Worm (Caenorhabditis elegans) whole organism, L4 larva: ENCODE measurements around the gene C09B9.4.
"Not testable (repeated sequence)": the region's sequence is repeated elsewhere in the genome, so short reads cannot be mapped to it uniquely, and the experiment has no call there.

Experiments used
- F37D6.2 ChIP-seq: sonication (generic microtip); optimal IDR thresholded peaks from 2 replicates; lab custom pipeline; 2016; ENCODE audit warnings: mild to moderate bottlenecking, missing genetic modification characterization, missing compliant biosample characterization
- F44E2.7 ChIP-seq: fragments of 200-800 bp; sonication (Bioruptor generic); IDR thresholded peaks from 2 replicates; pipeline ENCODE4 v2.1.2; 2022; ENCODE audit warnings: missing genetic modification characterization, missing compliant biosample characterization
- T26A8.4 ChIP-seq: fragments of 200-800 bp; sonication (Bioruptor generic); IDR thresholded peaks from 2 replicates; pipeline ENCODE4 v1.3.6; 2022; ENCODE audit warnings: missing genetic modification characterization, missing compliant biosample characterization
- Y5F2A.4 ChIP-seq: fragments of 200-800 bp; sonication (Bioruptor generic); optimal IDR thresholded peaks from 2 replicates; lab custom pipeline; 2018; ENCODE audit warnings: mild to moderate bottlenecking, missing genetic modification characterization, missing compliant biosample characterization
- aha-1 ChIP-seq: fragments of 150-350 bp; peaks from one replicate; lab custom pipeline; 2014; ENCODE audit warnings: missing biosample characterization, missing genetic modification characterization
- attf-4 ChIP-seq: sonication (generic microtip); optimal IDR thresholded peaks from 3 replicates; lab custom pipeline; 2017; ENCODE audit warnings: missing biosample characterization, missing genetic modification characterization
- ceh-44 ChIP-seq: fragments of 200-800 bp; sonication (Bioruptor generic); IDR thresholded peaks from 2 replicates; pipeline ENCODE4 v1.3.6; 2022; ENCODE audit warnings: missing genetic modification reagents, missing genetic modification characterization, missing compliant biosample characterization
- ces-1 ChIP-seq: fragments of 150-350 bp; sonication (generic microtip); optimal IDR thresholded peaks from 4 replicates; lab custom pipeline; 2014; ENCODE audit warnings: missing biosample characterization, missing genetic modification reagents, missing genetic modification characterization
- cey-2 ChIP-seq: sonication (generic microtip); optimal IDR thresholded peaks from 3 replicates; lab custom pipeline; 2017; ENCODE audit warnings: missing genetic modification characterization, mild to moderate bottlenecking, missing compliant biosample characterization, antibody characterized with exemption, borderline replicate concordance; ENCODE audit not compliant: insufficient read depth
- daf-12 ChIP-seq: fragments of 150-350 bp; optimal IDR thresholded peaks from 2 replicates; lab custom pipeline; 2014; ENCODE audit warnings: missing biosample characterization, missing genetic modification reagents, missing genetic modification characterization
- daf-19 ChIP-seq: fragments of 200-800 bp; sonication (Bioruptor generic); conservative IDR thresholded peaks from 2 replicates; pipeline ENCODE4 v1.3.6; 2022; ENCODE audit warnings: missing genetic modification characterization, missing compliant biosample characterization
- daf-8 ChIP-seq: fragments of 200-800 bp; sonication (Bioruptor generic); IDR thresholded peaks from 2 replicates; pipeline ENCODE4 v1.3.6; 2022; ENCODE audit warnings: missing genetic modification characterization, missing compliant biosample characterization
- dmd-8 ChIP-seq: fragments of 200-800 bp; sonication (Bioruptor generic); IDR thresholded peaks from 2 replicates; pipeline ENCODE4 v1.3.6; 2022; ENCODE audit warnings: missing genetic modification characterization, missing compliant biosample characterization
- dmd-9 ChIP-seq: fragments of 200-800 bp; sonication (Bioruptor generic); IDR thresholded peaks from 2 replicates; pipeline ENCODE4 v1.3.6; 2022; ENCODE audit warnings: missing genetic modification reagents, missing genetic modification characterization, missing compliant biosample characterization
- dve-1 ChIP-seq: sonication (generic microtip); optimal IDR thresholded peaks from 2 replicates; lab custom pipeline; 2017; ENCODE audit warnings: antibody characterized with exemption, mild to moderate bottlenecking, missing genetic modification characterization, missing compliant biosample characterization; ENCODE audit not compliant: insufficient read depth
- hlh-11 ChIP-seq: fragments of 200-800 bp; sonication (Bioruptor generic); optimal IDR thresholded peaks from 2 replicates; lab custom pipeline; 2018; ENCODE audit warnings: mild to moderate bottlenecking, missing genetic modification characterization, missing compliant biosample characterization
- hlh-30 ChIP-seq: sonication (generic microtip); optimal IDR thresholded peaks from 2 replicates; lab custom pipeline; 2017; ENCODE audit warnings: antibody characterized with exemption, mild to moderate bottlenecking, missing genetic modification characterization, missing compliant biosample characterization; ENCODE audit not compliant: insufficient read depth
- lin-15B ChIP-seq: fragments of 150-350 bp; sonication (generic microtip); optimal IDR thresholded peaks from 3 replicates; lab custom pipeline; 2014; ENCODE audit warnings: missing biosample characterization, missing genetic modification characterization
- lir-3 ChIP-seq: sonication (generic microtip); optimal IDR thresholded peaks from 2 replicates; lab custom pipeline; 2016; ENCODE audit warnings: mild to moderate bottlenecking, missing genetic modification characterization, missing compliant biosample characterization
- nhr-11 ChIP-seq: fragments of 150-350 bp; optimal IDR thresholded peaks from 2 replicates; lab custom pipeline; 2014; ENCODE audit warnings: missing biosample characterization, missing genetic modification characterization
- nhr-111 ChIP-seq: fragments of 200-800 bp; sonication (Bioruptor generic); optimal IDR thresholded peaks from 2 replicates; lab custom pipeline; 2018; ENCODE audit warnings: mild to moderate bottlenecking, missing genetic modification characterization, missing compliant biosample characterization
- nhr-237 ChIP-seq: sonication (generic microtip); optimal IDR thresholded peaks from 2 replicates; lab custom pipeline; 2017; ENCODE audit warnings: missing biosample characterization, missing genetic modification characterization
- nhr-42 ChIP-seq: fragments of 200-800 bp; sonication (Bioruptor generic); IDR thresholded peaks from 2 replicates; pipeline ENCODE4 v1.3.6; 2022; ENCODE audit warnings: missing genetic modification characterization, missing compliant biosample characterization
- nhr-48 ChIP-seq: sonication (generic microtip); optimal IDR thresholded peaks from 2 replicates; lab custom pipeline; 2016; ENCODE audit warnings: mild to moderate bottlenecking, missing genetic modification characterization, missing compliant biosample characterization
- nhr-6 ChIP-seq: fragments of 150-350 bp; optimal IDR thresholded peaks from 2 replicates; lab custom pipeline; 2014; ENCODE audit warnings: missing biosample characterization, missing genetic modification characterization
- nhr-76 ChIP-seq: fragments of 150-350 bp; optimal IDR thresholded peaks from 2 replicates; lab custom pipeline; 2014; ENCODE audit warnings: missing biosample characterization, missing genetic modification characterization
- php-3 ChIP-seq: fragments of 200-800 bp; sonication (Bioruptor generic); IDR thresholded peaks from 2 replicates; pipeline ENCODE4 v1.3.6; 2022; ENCODE audit warnings: missing genetic modification reagents, missing genetic modification characterization, missing compliant biosample characterization
- rbr-2 ChIP-seq: sonication (generic microtip); optimal IDR thresholded peaks from 2 replicates; lab custom pipeline; 2016; ENCODE audit warnings: missing genotype, missing genetic modification characterization, missing compliant biosample characterization
- sdz-12 ChIP-seq: fragments of 200-800 bp; sonication (Bioruptor generic); optimal IDR thresholded peaks from 2 replicates; lab custom pipeline; 2018; ENCODE audit warnings: mild to moderate bottlenecking, missing genetic modification characterization, missing compliant biosample characterization
- snpc-4 ChIP-seq: fragments of 150-350 bp; optimal IDR thresholded peaks from 2 replicates; lab custom pipeline; 2014; ENCODE audit warnings: missing biosample characterization, missing genetic modification characterization
- unc-130 ChIP-seq: sonication (generic microtip); optimal IDR thresholded peaks from 2 replicates; lab custom pipeline; 2016; ENCODE audit warnings: missing genetic modification reagents, missing genetic modification characterization, missing compliant biosample characterization
- unc-39 ChIP-seq: sonication (generic microtip); optimal IDR thresholded peaks from 2 replicates; lab custom pipeline; 2017; ENCODE audit warnings: missing biosample characterization, missing genetic modification characterization
- zip-2 ChIP-seq: fragments of 150-350 bp; optimal IDR thresholded peaks from 2 replicates; lab custom pipeline; 2014; ENCODE audit warnings: missing biosample characterization, missing genetic modification characterization

C09B9.4 gene

ce11 chrIV:5063297-5063696, 30.1 kb upstream of the C09B9.4 start (continued):
- TF ChIP-seq dmd-8 (GFP tag; lab: Robert Waterston, UW) (no peak), dmd-9 (GFP tag; lab: Robert Waterston, UW) (no peak), snpc-4 (tag; lab: Kevin White, UChicago) (peak; percentile 80)

ce11 chrIV:5062278-5062677, 29.1 kb upstream of the C09B9.4 start, which contains the start of gene msp-57:
msp-57 (plus strand) TSS chrIV:5062578.
- TF ChIP-seq dve-1 (tag; lab: Kevin White, UChicago); unc-130 (GFP tag; lab: Kevin White, UChicago); nhr-6 (tag; lab: Kevin White, UChicago): not testable (repeated sequence)

- TF ChIP-seq daf-8 (GFP tag; lab: Robert Waterston, UW), result no peak
- TF ChIP-seq attf-4 (tag; lab: Kevin White, UChicago), result no peak
- TF ChIP-seq sdz-12 (GFP tag; lab: Kevin White, UChicago), result no peak
- TF ChIP-seq unc-130 (GFP tag; lab: Kevin White, UChicago), result no peak
- no peak for TF ChIP-seq nhr-42
- TF ChIP-seq nhr-237, result no peak
- TF ChIP-seq T26A8.4 (GFP tag; lab: Robert Waterston, UW), result no peak
- no peak for TF ChIP-seq ceh-44 (GFP tag; lab: Robert Waterston, UW)
- TF ChIP-seq cey-2 (tag; lab: Kevin White, UChicago), result no peak
- no peak for TF ChIP-seq ces-1 (GFP tag; lab: Kevin White, UChicago)
- TF ChIP-seq lin-15B (tag; lab: Kevin White, UChicago), result no peak
- TF ChIP-seq rbr-2 (tag; lab: Kevin White, UChicago), result no peak
- TF ChIP-seq, all 104 proteins: peak for 0
Observed at ce11 chrIV:5060984-5061383, 27.8 kb upstream of the C09B9.4 start, which contains the start of gene C09B9.7. C09B9.7 (minus strand) TSS chrIV:5061084.

- TF ChIP-seq Y5F2A.4 (GFP tag; lab: Kevin White, UChicago), result no peak
Observed at ce11 chrIV:5055964-5056588, 22.9 kb upstream of the C09B9.4 start, which contains the start of gene msp-55. msp-55 (minus strand) TSS chrIV:5056014.

- TF ChIP-seq aha-1, result peak; percentile 35
- no peak for TF ChIP-seq lir-3 (tag; lab: Kevin White, UChicago)
Observed at ce11 chrIV:5054297-5054696, 21.1 kb upstream of the C09B9.4 start.

- TF ChIP-seq F44E2.7 (GFP tag; lab: Robert Waterston, UW) (no peak), php-3 (GFP tag; lab: Robert Waterston, UW) (no peak), nhr-76 (no peak), hlh-30 (no peak), nhr-48 (tag; lab: Kevin White, UChicago) (no peak), unc-130 (GFP tag; lab: Kevin White, UChicago) (no peak), F37D6.2 (no peak), daf-19 (GFP tag; lab: Robert Waterston, UW) (no peak), nhr-111 (GFP tag; lab: Kevin White, UChicago) (no peak), zip-2 (tag; lab: Kevin White, UChicago) (no peak), nhr-11 (tag; lab: Kevin White, UChicago) (no peak), daf-12 (tag; lab: Kevin White, UChicago) (no peak), hlh-11 (tag; lab: Kevin White, UChicago) (no peak), unc-39 (no peak)
Observed at ce11 chrIV:5045389-5045788, 12.2 kb upstream of the C09B9.4 start, which contains the start of gene hot-9. hot-9 (minus strand) TSS chrIV:5045489.
